Worm (Caenorhabditis elegans) whole organism, mixed stage, embryonic: ENCODE results near the gene srg-27.

Experiments used
- bed-3 ChIP-seq: fragments of 200-800 bp; sonication (Bioruptor generic); optimal IDR thresholded peaks from 3 replicates; lab custom pipeline; 2018; ENCODE audit warnings: mild to moderate bottlenecking, missing genetic modification characterization, moderate library complexity, missing compliant biosample characterization
- ceh-39 ChIP-seq: fragments of 150-350 bp; optimal IDR thresholded peaks from 2 replicates; lab custom pipeline; 2014; ENCODE audit warnings: missing biosample characterization, missing genetic modification characterization
- ceh-43 ChIP-seq: fragments of 200-800 bp; sonication (Bioruptor generic); optimal IDR thresholded peaks from 2 replicates; lab custom pipeline; 2018; ENCODE audit warnings: mild to moderate bottlenecking, missing genetic modification characterization, moderate library complexity, missing compliant biosample characterization
- ces-1 ChIP-seq: fragments of 150-350 bp; optimal IDR thresholded peaks from 2 replicates; lab custom pipeline; 2014; ENCODE audit warnings: missing biosample characterization, missing genetic modification reagents, missing genetic modification characterization
- drap-1 ChIP-seq: fragments of 200-800 bp; sonication (Bioruptor generic); optimal IDR thresholded peaks from 3 replicates; lab custom pipeline; 2018; ENCODE audit warnings: mild to moderate bottlenecking, missing genetic modification characterization, missing compliant biosample characterization
- elt-1 ChIP-seq: sonication (generic microtip); optimal IDR thresholded peaks from 2 replicates; lab custom pipeline; 2017; ENCODE audit warnings: missing genetic modification characterization, mild to moderate bottlenecking, missing compliant biosample characterization, antibody characterized with exemption, moderate library complexity, borderline replicate concordance; ENCODE audit not compliant: insufficient read depth
- flh-1 ChIP-seq: fragments of 200-800 bp; sonication (Bioruptor generic); optimal IDR thresholded peaks from 2 replicates; lab custom pipeline; 2018; ENCODE audit warnings: mild to moderate bottlenecking, missing genetic modification characterization, moderate library complexity, missing compliant biosample characterization
- ham-2 ChIP-seq: fragments of 200-800 bp; sonication (Bioruptor generic); optimal IDR thresholded peaks from 2 replicates; lab custom pipeline; 2018; ENCODE audit warnings: mild to moderate bottlenecking, missing genetic modification characterization, missing compliant biosample characterization
- hlh-1 ChIP-seq: fragments of 150-350 bp; optimal IDR thresholded peaks from 2 replicates; lab custom pipeline; 2014; ENCODE audit warnings: missing biosample characterization, missing genetic modification reagents, missing genetic modification characterization
- lin-13 ChIP-seq: fragments of 150-350 bp; optimal IDR thresholded peaks from 2 replicates; lab custom pipeline; 2014; ENCODE audit warnings: missing biosample characterization, missing genetic modification characterization
- lsy-2 ChIP-seq: fragments of 150-350 bp; optimal IDR thresholded peaks from 2 replicates; lab custom pipeline; 2014; ENCODE audit warnings: missing biosample characterization, missing genetic modification characterization
- mab-5 ChIP-seq: fragments of 150-350 bp; optimal IDR thresholded peaks from 2 replicates; lab custom pipeline; 2014; ENCODE audit warnings: missing biosample characterization, missing genetic modification characterization
- mep-1 ChIP-seq: fragments of 150-350 bp; optimal IDR thresholded peaks from 2 replicates; lab custom pipeline; 2017; ENCODE audit warnings: missing biosample characterization, missing genetic modification reagents, missing genetic modification characterization, inconsistent platforms
- mls-2 ChIP-seq: sonication (generic microtip); optimal IDR thresholded peaks from 2 replicates; lab custom pipeline; 2016; ENCODE audit warnings: mild to moderate bottlenecking, missing genetic modification characterization, moderate library complexity, missing compliant biosample characterization
- nhr-12 ChIP-seq: fragments of 150-350 bp; optimal IDR thresholded peaks from 2 replicates; lab custom pipeline; 2014; ENCODE audit warnings: missing biosample characterization, missing genetic modification characterization
- nhr-2 ChIP-seq: fragments of 150-350 bp; optimal IDR thresholded peaks from 2 replicates; lab custom pipeline; 2014; ENCODE audit warnings: missing biosample characterization, missing genetic modification characterization
- nhr-237 ChIP-seq: fragments of 150-350 bp; optimal IDR thresholded peaks from 2 replicates; lab custom pipeline; 2014; ENCODE audit warnings: missing biosample characterization, missing genetic modification characterization
- nhr-28 ChIP-seq: fragments of 150-350 bp; optimal IDR thresholded peaks from 2 replicates; lab custom pipeline; 2014; ENCODE audit warnings: missing biosample characterization, missing genetic modification characterization
- nhr-76 ChIP-seq: sonication (generic microtip); optimal IDR thresholded peaks from 2 replicates; lab custom pipeline; 2017; ENCODE audit warnings: missing biosample characterization, missing genetic modification characterization
- pha-4 ChIP-seq: fragments of 150-350 bp; optimal IDR thresholded peaks from 2 replicates; lab custom pipeline; 2018; ENCODE audit warnings: missing biosample characterization, missing genetic modification reagents, missing genetic modification characterization
- sem-2 ChIP-seq: fragments of 200-800 bp; sonication (Bioruptor generic); optimal IDR thresholded peaks from 2 replicates; lab custom pipeline; 2018; ENCODE audit warnings: mild to moderate bottlenecking, missing genetic modification characterization, missing compliant biosample characterization
- snpc-4 ChIP-seq: fragments of 150-350 bp; optimal IDR thresholded peaks from 2 replicates; lab custom pipeline; 2014; ENCODE audit warnings: missing biosample characterization, missing genetic modification characterization
- sptf-1 ChIP-seq: sonication (generic microtip); optimal IDR thresholded peaks from 2 replicates; lab custom pipeline; 2017; ENCODE audit warnings: mild to moderate bottlenecking, missing genetic modification characterization, moderate library complexity, missing compliant biosample characterization
- tbx-8 ChIP-seq: fragments of 200-800 bp; sonication (Bioruptor generic); optimal IDR thresholded peaks from 2 replicates; lab custom pipeline; 2018; ENCODE audit warnings: mild to moderate bottlenecking, missing genetic modification characterization, moderate library complexity, missing compliant biosample characterization
- unc-120 ChIP-seq: sonication (generic microtip); optimal IDR thresholded peaks from 2 replicates; lab custom pipeline; 2017; ENCODE audit warnings: missing genetic modification characterization, missing compliant biosample characterization; ENCODE audit not compliant: poor library complexity, severe bottlenecking
- unc-39 ChIP-seq: fragments of 150-350 bp; optimal IDR thresholded peaks from 2 replicates; lab custom pipeline; 2014; ENCODE audit warnings: missing biosample characterization, missing genetic modification characterization
- unc-62 ChIP-seq: fragments of 150-350 bp; optimal IDR thresholded peaks from 2 replicates; lab custom pipeline; 2014; ENCODE audit warnings: missing biosample characterization, missing genetic modification reagents, missing genetic modification characterization
- zip-8 ChIP-seq: fragments of 150-350 bp; optimal IDR thresholded peaks from 2 replicates; lab custom pipeline; 2014; ENCODE audit warnings: missing biosample characterization, missing genetic modification characterization
- ztf-11 ChIP-seq: fragments of 150-350 bp; optimal IDR thresholded peaks from 2 replicates; lab custom pipeline; 2014; ENCODE audit warnings: missing biosample characterization, missing genetic modification characterization

The srg-27 gene

DNA sequence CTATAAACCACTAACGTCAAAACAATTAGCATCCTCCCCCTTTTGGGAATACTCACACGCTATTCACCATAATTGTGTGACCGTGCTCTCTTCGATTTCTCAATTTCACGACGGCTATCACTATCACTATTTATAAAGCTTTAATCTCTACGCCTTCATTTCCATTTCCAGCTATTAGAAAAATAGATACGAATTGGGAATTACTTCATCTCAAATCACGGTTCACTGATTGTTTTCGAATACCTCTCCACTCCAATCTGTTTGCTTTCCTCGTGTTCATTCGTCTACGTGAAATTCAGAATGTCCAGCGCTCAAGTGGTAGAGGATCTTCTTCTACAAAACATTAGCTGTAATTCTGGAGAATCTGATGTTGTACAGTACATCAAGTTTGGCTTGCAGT lies 2.7 kb upstream of the srg-27 start, which contains the start of gene srg-29:
TSS of gene srg-29 (plus strand) at position 301 of the 400 bp plus-strand sequence.
- TF ChIP-seq sem-2 (GFP tag; lab: Kevin White, UChicago): no peak
- TF ChIP-seq mab-5 (tag; lab: Kevin White, UChicago): no peak
- TF ChIP-seq snpc-4 (tag; lab: Kevin White, UChicago): no peak
- no peak for TF ChIP-seq tbx-8 (GFP tag; lab: Kevin White, UChicago)
- TF ChIP-seq mls-2 (tag; lab: Kevin White, UChicago): no peak
- TF ChIP-seq pha-4 (tag; lab: Kevin White, UChicago): no peak
- no peak for TF ChIP-seq bed-3 (GFP tag; lab: Kevin White, UChicago)
- TF ChIP-seq nhr-2 (tag; lab: Kevin White, UChicago): no peak
- TF ChIP-seq ham-2 (GFP tag; lab: Kevin White, UChicago): no peak
- TF ChIP-seq unc-62: no peak

DNA sequence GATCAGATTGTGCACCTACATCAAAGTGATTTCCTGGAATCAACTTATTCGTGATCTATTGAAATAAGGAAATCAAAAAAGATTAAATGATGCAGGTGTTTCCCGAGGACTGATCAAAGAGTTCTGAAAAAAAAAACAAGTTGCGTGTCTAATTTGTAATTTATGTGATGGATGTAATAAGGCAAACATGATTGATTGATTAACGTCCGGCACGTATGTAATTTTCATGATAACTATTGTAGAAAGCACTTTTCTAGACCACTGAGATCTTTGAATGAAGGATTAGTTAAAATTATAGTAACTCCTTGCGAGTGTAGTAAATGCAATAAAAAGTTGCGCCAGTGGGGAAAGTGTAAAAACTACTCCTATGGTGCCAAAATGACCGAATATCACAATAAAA lies 5.8 kb downstream of the srg-27 start, which contains the start of gene srg-25:
TSS of gene srg-25 (minus strand) at position 101 of the 400 bp plus-strand sequence.
- TF ChIP-seq nhr-28: no peak
- TF ChIP-seq elt-1 (tag; lab: Kevin White, UChicago): no peak
- no peak for TF ChIP-seq ztf-11 (tag; lab: Kevin White, UChicago)
- TF ChIP-seq ces-1: no peak
- TF ChIP-seq flh-1 (GFP tag; lab: Kevin White, UChicago): no peak
- no peak for TF ChIP-seq unc-120
- TF ChIP-seq ham-2 (GFP tag; lab: Kevin White, UChicago): no peak
- no peak for TF ChIP-seq mls-2 (tag; lab: Kevin White, UChicago)
- TF ChIP-seq nhr-2 (tag; lab: Kevin White, UChicago): no peak
- no peak for TF ChIP-seq sptf-1
- TF ChIP-seq mep-1 (tag; lab: Kevin White, UChicago): no peak
- no peak for TF ChIP-seq drap-1 (GFP tag; lab: Kevin White, UChicago)
- no peak for TF ChIP-seq tbx-8 (GFP tag; lab: Kevin White, UChicago)

DNA sequence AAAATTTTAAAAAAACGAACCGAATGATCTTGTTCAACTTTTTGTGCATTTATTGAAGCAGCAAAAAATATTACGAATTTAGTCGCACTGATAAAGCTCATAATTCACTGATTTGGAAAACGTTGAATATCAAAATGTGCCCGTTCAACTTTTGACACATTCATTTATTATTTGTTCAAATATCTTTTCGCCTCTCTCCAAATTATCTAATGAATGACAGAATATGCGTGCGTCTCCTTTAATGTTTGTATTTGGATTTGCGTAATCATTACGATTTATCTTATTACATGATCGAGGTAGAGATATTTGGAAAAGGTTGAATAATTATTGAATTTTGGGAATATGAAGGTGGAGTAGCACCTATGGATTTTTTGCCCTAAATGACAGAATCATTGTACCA lies 9.9 kb downstream of the srg-27 start, which contains the start of gene T09D3.3:
TSS of gene T09D3.3 (minus strand) at position 101 of the 400 bp plus-strand sequence.
- TF ChIP-seq snpc-4 (tag; lab: Kevin White, UChicago) (no peak), nhr-12 (tag; lab: Kevin White, UChicago) (no peak), lin-13 (tag; lab: Kevin White, UChicago) (no peak), mep-1 (tag; lab: Kevin White, UChicago) (no peak), bed-3 (GFP tag; lab: Kevin White, UChicago) (no peak), ceh-39 (tag; lab: Kevin White, UChicago) (no peak), pha-4 (tag; lab: Kevin White, UChicago) (no peak), nhr-2 (tag; lab: Kevin White, UChicago) (no peak), sem-2 (GFP tag; lab: Kevin White, UChicago) (no peak), hlh-1 (tag; lab: Kevin White, UChicago) (no peak), ztf-11 (tag; lab: Kevin White, UChicago) (no peak), flh-1 (GFP tag; lab: Kevin White, UChicago) (no peak)

DNA sequence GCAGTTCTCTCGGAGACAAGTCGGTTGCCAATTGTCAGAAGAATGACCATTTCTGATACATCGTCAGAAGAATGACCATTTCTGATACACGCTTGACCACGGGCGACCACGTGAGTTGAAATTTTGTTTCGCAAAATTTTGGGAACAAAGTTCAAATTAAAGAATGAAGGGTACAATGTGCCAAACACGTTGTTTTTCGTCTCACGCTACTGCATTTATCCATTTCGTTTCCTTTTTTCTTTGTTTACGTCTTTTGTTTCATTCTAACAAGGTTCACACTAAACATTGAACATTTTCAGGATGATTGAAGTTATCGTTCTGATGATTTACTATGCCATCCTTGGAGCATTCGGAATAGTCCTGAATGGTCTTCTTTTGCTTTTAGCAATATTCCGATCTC lies 11.9 kb downstream of the srg-27 start, which contains the start of gene srd-9:
TSS of gene srd-9 (plus strand) at position 301 of the 400 bp plus-strand sequence.
- TF ChIP-seq nhr-2 (tag; lab: Kevin White, UChicago) (no peak), nhr-12 (tag; lab: Kevin White, UChicago) (no peak), sptf-1 (no peak)

DNA sequence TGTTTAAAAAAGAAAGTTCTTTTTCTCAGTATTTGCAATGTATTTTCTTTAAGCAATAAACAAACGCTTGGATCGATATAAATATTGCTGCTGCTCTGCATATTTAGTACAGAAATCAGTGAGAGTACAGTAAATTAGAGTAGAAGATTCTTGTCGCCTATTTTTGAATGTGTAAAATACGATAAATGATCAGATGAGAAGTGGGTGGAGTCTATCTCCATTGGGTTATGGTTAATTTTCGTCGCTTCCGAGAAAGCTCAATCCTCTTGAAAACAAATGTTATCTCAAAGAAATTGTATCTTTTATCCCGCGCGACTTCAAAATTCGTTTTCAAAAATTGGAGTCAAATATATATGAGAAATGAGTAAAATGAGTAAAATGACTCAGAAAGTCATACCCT lies 19.2 kb downstream of the srg-27 start, which contains the start of gene nhr-216:
TSS of gene nhr-216 (minus strand) at position 101 of the 400 bp plus-strand sequence.
- no peak for TF ChIP-seq ceh-43 (GFP tag; lab: Kevin White, UChicago)
- no peak for TF ChIP-seq zip-8
- TF ChIP-seq nhr-76 (tag; lab: Kevin White, UChicago): no peak
- TF ChIP-seq bed-3 (GFP tag; lab: Kevin White, UChicago): no peak
- no peak for TF ChIP-seq nhr-237
- TF ChIP-seq sem-2 (GFP tag; lab: Kevin White, UChicago): no peak
- TF ChIP-seq nhr-28: no peak
- TF ChIP-seq nhr-2 (tag; lab: Kevin White, UChicago): no peak
- TF ChIP-seq lsy-2: no peak
- TF ChIP-seq unc-39 (tag; lab: Kevin White, UChicago): no peak
- no peak for TF ChIP-seq drap-1 (GFP tag; lab: Kevin White, UChicago)
- TF ChIP-seq tbx-8 (GFP tag; lab: Kevin White, UChicago): no peak
- TF ChIP-seq nhr-12 (tag; lab: Kevin White, UChicago): no peak
